Worm (Caenorhabditis elegans) whole organism, midembryonic: ENCODE results near the gene str-233.

Source experiments
- T22C8.4 ChIP-seq: fragments of 200-800 bp; sonication (Bioruptor generic); IDR thresholded peaks from 2 replicates; pipeline ENCODE4 v1.3.6; 2022; ENCODE audit warnings: missing genetic modification characterization, missing compliant biosample characterization
- cog-1 ChIP-seq: sonication (generic microtip); optimal IDR thresholded peaks from 2 replicates; lab custom pipeline; 2016; ENCODE audit warnings: missing genetic modification characterization, missing compliant biosample characterization
- flt-1 ChIP-seq: fragments of 200-800 bp; sonication (Bioruptor generic); IDR thresholded peaks from 2 replicates; pipeline ENCODE4 v1.3.6; 2022; ENCODE audit warnings: missing genetic modification characterization, missing compliant biosample characterization
- klf-2 ChIP-seq: fragments of 200-800 bp; sonication (Bioruptor generic); conservative IDR thresholded peaks from 2 replicates; pipeline ENCODE4 v1.3.6; 2022; ENCODE audit warnings: missing genetic modification reagents, missing genetic modification characterization, missing compliant biosample characterization
- med-1 ChIP-seq: sonication (generic microtip); optimal IDR thresholded peaks from 2 replicates; lab custom pipeline; 2017; ENCODE audit warnings: missing genetic modification characterization, mild to moderate bottlenecking, missing compliant biosample characterization, antibody characterized with exemption, missing genetic modification reagents; ENCODE audit not compliant: insufficient read depth
- ref-1 ChIP-seq: fragments of 200-800 bp; sonication (Bioruptor generic); conservative IDR thresholded peaks from 2 replicates; pipeline ENCODE4 v1.3.6; 2022; ENCODE audit warnings: missing genetic modification reagents, missing genetic modification characterization, missing compliant biosample characterization
- tab-1 ChIP-seq: fragments of 200-800 bp; sonication (Bioruptor generic); IDR thresholded peaks from 2 replicates; pipeline ENCODE4 v1.3.6; 2022; ENCODE audit warnings: missing genetic modification characterization, missing compliant biosample characterization
- ztf-23 ChIP-seq: fragments of 200-800 bp; sonication (Bioruptor generic); IDR thresholded peaks from 2 replicates; pipeline ENCODE4 v1.3.6; 2022; ENCODE audit warnings: missing genetic modification reagents, missing genetic modification characterization, missing compliant biosample characterization
- ztf-29 ChIP-seq: fragments of 200-800 bp; sonication (Bioruptor generic); IDR thresholded peaks from 2 replicates; pipeline ENCODE4 v1.3.6; 2022; ENCODE audit warnings: missing genetic modification reagents, missing genetic modification characterization, missing compliant biosample characterization

The str-233 gene

DNA sequence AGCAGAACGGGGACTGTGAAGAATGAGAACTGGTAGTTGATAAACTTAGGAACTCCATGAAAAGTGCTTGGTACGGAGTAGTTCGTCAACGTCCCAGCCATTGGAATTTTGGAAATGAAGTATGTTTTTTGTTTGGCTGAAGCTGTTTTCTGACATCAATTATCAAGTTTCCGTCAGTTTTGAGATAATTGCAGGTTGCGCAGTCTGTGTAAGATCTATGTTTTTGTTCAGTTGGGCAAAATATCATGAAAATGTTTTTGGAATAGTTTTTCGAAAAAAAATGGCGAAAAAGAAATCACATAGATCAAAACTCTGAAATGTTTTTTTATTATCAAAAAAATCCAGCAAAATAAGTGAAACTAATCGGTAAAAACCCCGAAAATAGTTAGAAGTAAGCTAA is 34.6 kb downstream of the str-233 start, which contains the start of gene sru-22:
Gene sru-22 (minus strand): TSS at position 101 of the 400 bp plus-strand sequence.
- no peak for TF ChIP-seq flt-1 (GFP tag; lab: Robert Waterston, UW)
- TF ChIP-seq ztf-23 (GFP tag; lab: Robert Waterston, UW) = no peak
- TF ChIP-seq cog-1 (tag; lab: Kevin White, UChicago) = no peak
- TF ChIP-seq klf-2 (GFP tag; lab: Robert Waterston, UW) = no peak
- TF ChIP-seq T22C8.4 (GFP tag; lab: Robert Waterston, UW) = no peak
- no peak for TF ChIP-seq ref-1 (GFP tag; lab: Robert Waterston, UW)
- no peak for TF ChIP-seq med-1 (GFP tag; lab: Kevin White, UChicago)
- no peak for TF ChIP-seq ztf-29 (GFP tag; lab: Robert Waterston, UW)
- TF ChIP-seq tab-1 (GFP tag; lab: Robert Waterston, UW) = no peak

DNA sequence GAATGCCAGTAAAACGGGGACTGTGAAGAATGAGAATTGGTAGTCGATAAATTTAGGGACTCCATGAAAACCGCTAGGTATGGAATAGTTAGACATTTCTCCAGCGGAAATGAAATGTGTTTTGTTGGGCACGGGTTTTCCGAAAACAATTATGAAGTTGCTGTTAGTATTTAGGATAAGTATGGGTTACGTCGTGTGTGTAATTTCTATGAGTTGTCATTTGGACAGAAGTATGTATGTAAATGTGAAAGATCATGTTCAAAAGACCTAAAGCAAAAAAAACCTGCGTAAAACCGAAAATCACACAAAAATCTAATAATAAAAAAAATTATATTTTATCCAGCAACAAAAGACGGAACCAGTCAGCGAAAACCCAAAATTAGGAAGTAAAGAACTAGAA is 37.0 kb downstream of the str-233 start, which contains the start of gene sru-23:
Gene sru-23 (minus strand): TSS at position 101 of the 400 bp plus-strand sequence.
- no peak for TF ChIP-seq cog-1 (tag; lab: Kevin White, UChicago)
- TF ChIP-seq tab-1 (GFP tag; lab: Robert Waterston, UW) = no peak
- no peak for TF ChIP-seq klf-2 (GFP tag; lab: Robert Waterston, UW)
- no peak for TF ChIP-seq flt-1 (GFP tag; lab: Robert Waterston, UW)
- TF ChIP-seq ref-1 (GFP tag; lab: Robert Waterston, UW) = no peak
- TF ChIP-seq ztf-23 (GFP tag; lab: Robert Waterston, UW) = no peak
- no peak for TF ChIP-seq med-1 (GFP tag; lab: Kevin White, UChicago)
- no peak for TF ChIP-seq ztf-29 (GFP tag; lab: Robert Waterston, UW)
- no peak for TF ChIP-seq T22C8.4 (GFP tag; lab: Robert Waterston, UW)

DNA sequence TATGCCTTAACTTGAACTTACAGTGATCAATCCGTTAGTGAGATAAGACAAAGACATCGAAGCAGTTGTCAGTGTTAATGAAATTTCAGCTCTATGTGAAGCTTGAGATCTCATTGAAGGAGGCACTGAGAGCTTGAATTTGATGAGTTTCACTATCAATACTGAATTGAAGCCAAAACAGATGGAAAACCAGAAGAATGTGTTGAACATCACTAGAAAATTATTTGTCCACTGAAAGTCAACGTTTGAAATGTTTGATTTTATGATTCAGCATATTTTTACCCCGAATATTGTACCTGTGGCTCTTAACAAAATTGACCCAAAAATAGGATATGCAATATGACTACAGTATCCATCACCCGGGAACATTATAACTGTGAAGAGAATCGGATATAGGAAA is 38.6 kb downstream of the str-233 start:
- TF ChIP-seq flt-1 (GFP tag; lab: Robert Waterston, UW) (no peak), ztf-23 (GFP tag; lab: Robert Waterston, UW) (no peak)

DNA sequence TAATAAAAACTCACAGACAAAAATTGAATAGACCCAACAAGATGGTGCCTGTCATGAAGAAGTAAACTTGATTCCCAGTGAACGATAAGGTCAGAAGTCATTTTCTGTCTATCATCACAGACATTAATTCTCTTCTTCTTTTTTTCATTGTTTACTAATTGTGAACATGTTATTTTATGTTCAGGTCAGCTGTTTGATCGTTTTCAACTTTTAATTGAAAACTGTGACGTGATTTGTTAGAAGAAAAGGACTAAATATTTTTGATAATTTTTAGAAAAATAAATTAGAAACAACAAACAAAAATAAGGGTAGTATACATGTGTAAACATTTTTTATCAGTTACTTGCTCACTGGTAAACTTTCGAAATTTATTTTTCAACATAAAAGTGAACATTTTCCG is 39.8 kb downstream of the str-233 start, which contains the start of gene F36G9.7:
Gene F36G9.7 (minus strand): TSS at position 101 of the 400 bp plus-strand sequence.
- no peak for TF ChIP-seq T22C8.4 (GFP tag; lab: Robert Waterston, UW)
- TF ChIP-seq med-1 (GFP tag; lab: Kevin White, UChicago) = no peak
- no peak for TF ChIP-seq klf-2 (GFP tag; lab: Robert Waterston, UW)
- TF ChIP-seq cog-1 (tag; lab: Kevin White, UChicago) = no peak
- no peak for TF ChIP-seq ztf-23 (GFP tag; lab: Robert Waterston, UW)
- TF ChIP-seq flt-1 (GFP tag; lab: Robert Waterston, UW) = no peak
- no peak for TF ChIP-seq ztf-29 (GFP tag; lab: Robert Waterston, UW)
- no peak for TF ChIP-seq ref-1 (GFP tag; lab: Robert Waterston, UW)
- TF ChIP-seq tab-1 (GFP tag; lab: Robert Waterston, UW) = no peak

DNA sequence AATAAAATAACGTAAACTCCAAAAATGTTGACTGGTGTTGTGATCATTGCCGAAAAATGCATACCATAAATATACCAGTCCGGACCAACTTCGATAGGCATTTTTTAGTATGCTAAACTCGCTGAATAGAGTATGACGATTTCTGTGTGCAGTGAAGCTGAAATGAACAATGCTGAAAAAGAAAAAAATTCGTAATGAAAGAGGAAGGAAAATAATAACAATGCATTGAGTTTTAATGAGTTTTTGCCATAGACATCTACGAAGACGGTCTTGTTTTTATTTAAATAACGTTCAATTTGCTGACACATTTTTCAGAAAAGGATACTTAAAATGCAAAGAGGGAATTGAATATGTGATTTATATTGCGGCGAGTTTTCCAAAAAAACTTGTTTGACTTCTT is 41.9 kb downstream of the str-233 start, which contains the start of gene sri-1:
Gene sri-1 (minus strand): TSS at position 101 of the 400 bp plus-strand sequence.
- no peak for TF ChIP-seq flt-1 (GFP tag; lab: Robert Waterston, UW)
- TF ChIP-seq ref-1 (GFP tag; lab: Robert Waterston, UW) = no peak
- no peak for TF ChIP-seq ztf-23 (GFP tag; lab: Robert Waterston, UW)
- no peak for TF ChIP-seq ztf-29 (GFP tag; lab: Robert Waterston, UW)
- TF ChIP-seq T22C8.4 (GFP tag; lab: Robert Waterston, UW) = no peak
- no peak for TF ChIP-seq cog-1 (tag; lab: Kevin White, UChicago)
- no peak for TF ChIP-seq med-1 (GFP tag; lab: Kevin White, UChicago)
- TF ChIP-seq tab-1 (GFP tag; lab: Robert Waterston, UW) = no peak
- no peak for TF ChIP-seq klf-2 (GFP tag; lab: Robert Waterston, UW)

DNA sequence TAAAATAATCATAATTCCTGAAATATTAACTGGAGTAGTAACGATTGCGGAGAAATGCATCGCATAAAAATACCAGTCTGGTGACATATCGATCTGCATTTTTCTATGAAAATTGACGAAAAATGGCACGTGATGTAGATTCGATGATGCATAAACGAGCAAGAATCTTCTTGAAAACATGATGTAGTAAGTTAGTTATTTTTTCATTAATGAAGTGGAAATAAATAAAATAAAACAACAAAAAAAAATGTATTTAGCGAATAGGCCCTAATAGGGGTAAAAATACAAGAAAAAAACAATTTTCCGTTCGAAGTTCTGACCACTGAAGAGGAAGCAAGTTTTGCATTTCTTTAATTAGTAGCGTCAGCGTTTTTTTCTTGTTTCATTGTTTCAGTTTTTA is 44.4 kb downstream of the str-233 start, which contains the start of gene sri-2:
Gene sri-2 (minus strand): TSS at position 101 of the 400 bp plus-strand sequence.
- TF ChIP-seq T22C8.4 (GFP tag; lab: Robert Waterston, UW) (no peak), ref-1 (GFP tag; lab: Robert Waterston, UW) (no peak), ztf-23 (GFP tag; lab: Robert Waterston, UW) (no peak), ztf-29 (GFP tag; lab: Robert Waterston, UW) (no peak), klf-2 (GFP tag; lab: Robert Waterston, UW) (no peak), cog-1 (tag; lab: Kevin White, UChicago) (no peak), med-1 (GFP tag; lab: Kevin White, UChicago) (no peak), flt-1 (GFP tag; lab: Robert Waterston, UW) (no peak)

DNA sequence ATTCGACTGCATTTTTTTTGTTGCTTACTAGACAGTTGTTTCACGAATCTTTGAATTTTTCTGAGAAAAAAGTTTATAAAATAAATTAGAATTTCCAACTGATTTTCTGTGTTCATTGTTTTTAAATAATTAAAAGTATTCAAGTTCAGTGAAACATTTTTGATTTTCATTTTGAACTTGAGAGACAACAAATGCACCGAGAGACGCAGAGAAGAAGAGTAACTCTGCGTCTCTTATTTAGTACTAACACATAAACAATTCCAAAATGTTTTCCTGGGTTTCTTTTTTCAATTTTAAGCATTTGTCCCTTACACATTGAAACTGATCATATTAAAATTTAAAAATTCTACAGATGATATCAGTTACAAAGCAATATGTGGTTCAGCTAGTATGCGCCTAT is 50.0 kb downstream of the str-233 start:
- no peak for TF ChIP-seq ztf-23 (GFP tag; lab: Robert Waterston, UW)
